Worm (Caenorhabditis elegans) whole organism, L2 larva: ENCODE results near the gene tre-5.

Source experiments
- C34F6.9 ChIP-seq: fragments of 150-350 bp; optimal IDR thresholded peaks from 2 replicates; lab custom pipeline; 2014; ENCODE audit warnings: missing biosample characterization, missing genetic modification characterization
- F13H6.1 ChIP-seq: sonication (generic microtip); optimal IDR thresholded peaks from 2 replicates; lab custom pipeline; 2016; ENCODE audit warnings: missing genetic modification characterization, missing compliant biosample characterization
- R02D3.7 ChIP-seq: fragments of 150-350 bp; optimal IDR thresholded peaks from 2 replicates; lab custom pipeline; 2014; ENCODE audit warnings: missing biosample characterization, missing genetic modification characterization
- Y55F3AM.14 ChIP-seq: fragments of 200-800 bp; sonication (Bioruptor generic); optimal IDR thresholded peaks from 2 replicates; lab custom pipeline; 2018; ENCODE audit warnings: mild to moderate bottlenecking, missing genetic modification characterization, missing compliant biosample characterization
- ZK546.5 ChIP-seq: sonication (generic microtip); optimal IDR thresholded peaks from 2 replicates; lab custom pipeline; 2017; ENCODE audit warnings: missing biosample characterization, missing genetic modification characterization
- alr-1 ChIP-seq: fragments of 150-350 bp; optimal IDR thresholded peaks from 2 replicates; lab custom pipeline; 2014; ENCODE audit warnings: missing biosample characterization, missing genetic modification characterization
- aly-2 ChIP-seq: fragments of 150-350 bp; optimal IDR thresholded peaks from 2 replicates; lab custom pipeline; 2014; ENCODE audit warnings: missing biosample characterization, missing genetic modification characterization
- ama-1 ChIP-seq: fragments of 150-350 bp; optimal IDR thresholded peaks from 2 replicates; lab custom pipeline; 2018; ENCODE audit warnings: inconsistent platforms
- blmp-1 ChIP-seq: sonication (generic microtip); optimal IDR thresholded peaks from 2 replicates; lab custom pipeline; 2017; ENCODE audit warnings: missing genetic modification characterization, mild to moderate bottlenecking, missing compliant biosample characterization, antibody characterized with exemption, moderate library complexity; ENCODE audit not compliant: insufficient read depth
- ceh-16 ChIP-seq: fragments of 150-350 bp; optimal IDR thresholded peaks from 2 replicates; lab custom pipeline; 2014; ENCODE audit warnings: missing biosample characterization, missing genetic modification characterization
- ceh-82 ChIP-seq: fragments of 150-350 bp; optimal IDR thresholded peaks from 2 replicates; lab custom pipeline; 2014; ENCODE audit warnings: missing biosample characterization, missing genetic modification characterization
- crh-2 ChIP-seq: sonication (generic microtip); optimal IDR thresholded peaks from 2 replicates; lab custom pipeline; 2017; ENCODE audit warnings: missing biosample characterization, missing genetic modification characterization
- dmd-4 ChIP-seq: sonication (generic microtip); optimal IDR thresholded peaks from 2 replicates; lab custom pipeline; 2017; ENCODE audit warnings: missing biosample characterization, missing genetic modification characterization
- egl-27 ChIP-seq: sonication (generic microtip); optimal IDR thresholded peaks from 3 replicates; lab custom pipeline; 2017; ENCODE audit warnings: missing biosample characterization, missing genetic modification reagents, missing genetic modification characterization
- elt-1 ChIP-seq: fragments of 150-350 bp; optimal IDR thresholded peaks from 2 replicates; lab custom pipeline; 2014; ENCODE audit warnings: missing biosample characterization, missing genetic modification characterization
- elt-3 ChIP-seq: sonication (generic microtip); optimal IDR thresholded peaks from 2 replicates; lab custom pipeline; 2017; ENCODE audit warnings: missing biosample characterization, missing genetic modification characterization
- fos-1 ChIP-seq: fragments of 150-350 bp; optimal IDR thresholded peaks from 2 replicates; lab custom pipeline; 2014; ENCODE audit warnings: missing biosample characterization, missing genetic modification characterization
- gmeb-1 ChIP-seq: fragments of 150-350 bp; optimal IDR thresholded peaks from 2 replicates; lab custom pipeline; 2014; ENCODE audit warnings: missing biosample characterization, missing genetic modification characterization
- lin-11 ChIP-seq: fragments of 150-350 bp; sonication (generic microtip); optimal IDR thresholded peaks from 2 replicates; lab custom pipeline; 2014; ENCODE audit warnings: missing biosample characterization, missing genetic modification characterization, inconsistent platforms, mixed read lengths
- lin-13 ChIP-seq: fragments of 150-350 bp; optimal IDR thresholded peaks from 2 replicates; lab custom pipeline; 2014; ENCODE audit warnings: missing biosample characterization, missing genetic modification reagents, missing genetic modification characterization
- lin-39 ChIP-seq: fragments of 150-350 bp; optimal IDR thresholded peaks from 2 replicates; lab custom pipeline; 2014; ENCODE audit warnings: missing biosample characterization, missing genetic modification reagents, missing genetic modification characterization
- lsy-2 ChIP-seq, 2 experiments: fragments of 150-350 bp in 1 of 2; sonication (generic microtip) in 1 of 2; optimal IDR thresholded peaks; 2 replicates each; lab custom pipeline; 2014 to 2017; ENCODE audit warnings: missing biosample characterization in 2 of 2, missing genetic modification characterization in 2 of 2
- mab-5 ChIP-seq: fragments of 150-350 bp; optimal IDR thresholded peaks from 2 replicates; lab custom pipeline; 2014; ENCODE audit warnings: missing biosample characterization, missing genetic modification characterization
- mbf-1 ChIP-seq: sonication (generic microtip); optimal IDR thresholded peaks from 2 replicates; lab custom pipeline; 2017; ENCODE audit warnings: missing biosample characterization, missing genetic modification characterization
- mdl-1 ChIP-seq, 2 experiments: fragments of 150-350 bp in 1 of 2; sonication (generic microtip) in 1 of 2; optimal IDR thresholded peaks; 2 replicates each; lab custom pipeline; 2017; ENCODE audit warnings: missing biosample characterization in 2 of 2, missing genetic modification characterization in 2 of 2
- nhr-10 ChIP-seq: sonication (generic microtip); optimal IDR thresholded peaks from 2 replicates; lab custom pipeline; 2017; ENCODE audit warnings: missing biosample characterization, missing genetic modification characterization
- nhr-11 ChIP-seq: fragments of 150-350 bp; optimal IDR thresholded peaks from 2 replicates; lab custom pipeline; 2014; ENCODE audit warnings: missing biosample characterization, missing genetic modification characterization
- nhr-12 ChIP-seq: fragments of 150-350 bp; optimal IDR thresholded peaks from 2 replicates; lab custom pipeline; 2014; ENCODE audit warnings: missing biosample characterization, missing genetic modification characterization
- nhr-129 ChIP-seq: fragments of 150-350 bp; optimal IDR thresholded peaks from 2 replicates; lab custom pipeline; 2014; ENCODE audit warnings: missing biosample characterization, missing genetic modification characterization
- nhr-21 ChIP-seq: fragments of 150-350 bp; optimal IDR thresholded peaks from 2 replicates; lab custom pipeline; 2014; ENCODE audit warnings: missing biosample characterization, missing genetic modification characterization
- nhr-23 ChIP-seq: fragments of 150-350 bp; optimal IDR thresholded peaks from 2 replicates; lab custom pipeline; 2014; ENCODE audit warnings: missing biosample characterization, missing genetic modification reagents, missing genetic modification characterization
- nhr-237 ChIP-seq: fragments of 150-350 bp; optimal IDR thresholded peaks from 2 replicates; lab custom pipeline; 2014; ENCODE audit warnings: missing biosample characterization, missing genetic modification characterization
- nhr-25 ChIP-seq: fragments of 150-350 bp; sonication (generic microtip); optimal IDR thresholded peaks from 3 replicates; lab custom pipeline; 2014; ENCODE audit warnings: missing biosample characterization, missing genetic modification characterization
- nhr-6 ChIP-seq: fragments of 150-350 bp; optimal IDR thresholded peaks from 2 replicates; lab custom pipeline; 2014; ENCODE audit warnings: missing biosample characterization, missing genetic modification characterization
- nhr-77 ChIP-seq: fragments of 150-350 bp; optimal IDR thresholded peaks from 2 replicates; lab custom pipeline; 2014; ENCODE audit warnings: missing biosample characterization, missing genetic modification characterization
- peb-1 ChIP-seq: fragments of 150-350 bp; optimal IDR thresholded peaks from 2 replicates; lab custom pipeline; 2014; ENCODE audit warnings: missing biosample characterization, missing genetic modification characterization
- sem-4 ChIP-seq: fragments of 150-350 bp; optimal IDR thresholded peaks from 2 replicates; lab custom pipeline; 2014; ENCODE audit warnings: missing biosample characterization, missing genetic modification reagents, missing genetic modification characterization
- skn-1 ChIP-seq: sonication (generic microtip); optimal IDR thresholded peaks from 2 replicates; lab custom pipeline; 2017; ENCODE audit warnings: missing biosample characterization, missing genetic modification characterization
- sma-3 ChIP-seq: sonication (generic microtip); optimal IDR thresholded peaks from 2 replicates; lab custom pipeline; 2016; ENCODE audit warnings: missing genetic modification reagents, missing genetic modification characterization, missing compliant biosample characterization
- sma-9 ChIP-seq, 2 experiments: fragments of 150-350 bp in 1 of 2; sonication (generic microtip) in 1 of 2; optimal IDR thresholded peaks; 2 replicates each; lab custom pipeline; 2014 to 2016; ENCODE audit warnings: missing genetic modification characterization in 2 of 2, mild to moderate bottlenecking in 1 of 2, missing biosample characterization in 1 of 2, missing compliant biosample characterization in 1 of 2, missing genetic modification reagents in 1 of 2, moderate library complexity in 1 of 2
- snpc-4 ChIP-seq: fragments of 150-350 bp; optimal IDR thresholded peaks from 2 replicates; lab custom pipeline; 2014; ENCODE audit warnings: missing biosample characterization, missing genetic modification characterization
- unc-39 ChIP-seq: fragments of 150-350 bp; optimal IDR thresholded peaks from 2 replicates; lab custom pipeline; 2014; ENCODE audit warnings: missing biosample characterization, missing genetic modification characterization
- unc-55 ChIP-seq: fragments of 150-350 bp; sonication (generic microtip); optimal IDR thresholded peaks from 3 replicates; lab custom pipeline; 2014; ENCODE audit warnings: missing biosample characterization, missing genetic modification reagents, missing genetic modification characterization
- unc-62 ChIP-seq: fragments of 150-350 bp; optimal IDR thresholded peaks from 2 replicates; lab custom pipeline; 2014; ENCODE audit warnings: missing biosample characterization, missing genetic modification reagents, missing genetic modification characterization
- zag-1 ChIP-seq: fragments of 150-350 bp; optimal IDR thresholded peaks from 2 replicates; lab custom pipeline; 2014; ENCODE audit warnings: missing biosample characterization, missing genetic modification characterization
- ztf-1 ChIP-seq: fragments of 200-800 bp; sonication (Bioruptor generic); conservative IDR thresholded peaks from 2 replicates; pipeline ENCODE4 v1.3.6; 2022; ENCODE audit warnings: missing genetic modification characterization, missing compliant biosample characterization
- ztf-11 ChIP-seq: sonication (generic microtip); optimal IDR thresholded peaks from 2 replicates; lab custom pipeline; 2017; ENCODE audit warnings: missing biosample characterization, missing genetic modification characterization
- ztf-4 ChIP-seq: fragments of 150-350 bp; optimal IDR thresholded peaks from 2 replicates; lab custom pipeline; 2014; ENCODE audit warnings: missing biosample characterization, missing genetic modification characterization

tre-5 gene

ce11 chrII:43640-44039 lies 11.5 kb downstream of the tre-5 start, which contains the start of gene nfyc-1:
TSS of gene nfyc-1 (plus strand) at chrII:43907.
- TF ChIP-seq ztf-1 (no peak), elt-1 (tag; lab: Kevin White, UChicago) (no peak), nhr-25 (tag; lab: Kevin White, UChicago) (peak; percentile 41), nhr-21 (no peak), crh-2 (tag; lab: Kevin White, UChicago) (peak; percentile 77), ceh-16 (no peak), R02D3.7 (no peak), blmp-1 (tag; lab: Kevin White, UChicago) (peak; percentile 26), sma-3 (peak; percentile 25), skn-1 (peak; percentile 98), nhr-237 (no peak), ztf-4 (tag; lab: Kevin White, UChicago) (peak; percentile 24), egl-27 (no peak), nhr-11 (tag; lab: Kevin White, UChicago) (no peak), fos-1 (tag; lab: Kevin White, UChicago) (peak; percentile 57), peb-1 (no peak), nhr-10 (tag; lab: Kevin White, UChicago) (no peak), lin-13 (GFP tag; lab: Kevin White, UChicago) (peak; percentile 68), mdl-1 (tag; optimal IDR thresholded peaks at IDR 0.05; lab: Kevin White, UChicago) (no peak), sem-4 (tag; lab: Kevin White, UChicago) (no peak), sma-9 (GFP tag; optimal IDR thresholded peaks at IDR 0.05; lab: Kevin White, UChicago) (peak; percentile 43), sma-9 (tag; optimal IDR thresholded peaks at IDR 0.05; lab: Kevin White, UChicago) (no peak), F13H6.1 (tag; lab: Kevin White, UChicago) (peak; percentile 23), nhr-12 (no peak), C34F6.9 (tag; lab: Kevin White, UChicago) (peak; percentile 87), lin-11 (peak; percentile 68), ZK546.5 (no peak), unc-62 (GFP tag; lab: Kevin White, UChicago) (no peak), ztf-11 (no peak), ama-1 (no peak), dmd-4 (tag; lab: Kevin White, UChicago) (no peak), ceh-82 (tag; lab: Kevin White, UChicago) (no peak), Y55F3AM.14 (GFP tag; lab: Kevin White, UChicago) (no peak), nhr-77 (tag; lab: Kevin White, UChicago) (no peak), nhr-23 (tag; lab: Kevin White, UChicago) (no peak), elt-3 (tag; lab: Kevin White, UChicago) (no peak), lin-39 (tag; lab: Kevin White, UChicago) (no peak), lsy-2 (tag; optimal IDR thresholded peaks at IDR 0.05; lab: Kevin White, UChicago) (peak in 1 of 2 experiments; percentile 82), snpc-4 (tag; lab: Kevin White, UChicago) (no peak), nhr-129 (tag; lab: Kevin White, UChicago) (peak; percentile 60), zag-1 (tag; lab: Kevin White, UChicago) (no peak), unc-55 (GFP tag; lab: Kevin White, UChicago) (peak; percentile 81), unc-39 (tag; lab: Kevin White, UChicago) (no peak), alr-1 (tag; lab: Kevin White, UChicago) (no peak), nhr-6 (tag; lab: Kevin White, UChicago) (no peak), gmeb-1 (peak; percentile 48), aly-2 (tag; lab: Kevin White, UChicago) (no peak), mbf-1 (tag; lab: Kevin White, UChicago) (no peak), mab-5 (tag; lab: Kevin White, UChicago) (no peak)
- TF ChIP-seq, all 48 proteins: peak for 16
